Fruit fly (Drosophila melanogaster) S2 (cell line): Measurements from ENCODE around the gene CG6465.

Source experiments
- CG8478 ChIP-seq: fragments of >200 bp; optimal IDR thresholded peaks from 2 replicates; lab custom pipeline; 2018
- CTCF ChIP-seq, 2 experiments: fragments of >200 bp; optimal IDR thresholded peaks; 2 replicates each; lab custom pipeline; 2018

DNA sequence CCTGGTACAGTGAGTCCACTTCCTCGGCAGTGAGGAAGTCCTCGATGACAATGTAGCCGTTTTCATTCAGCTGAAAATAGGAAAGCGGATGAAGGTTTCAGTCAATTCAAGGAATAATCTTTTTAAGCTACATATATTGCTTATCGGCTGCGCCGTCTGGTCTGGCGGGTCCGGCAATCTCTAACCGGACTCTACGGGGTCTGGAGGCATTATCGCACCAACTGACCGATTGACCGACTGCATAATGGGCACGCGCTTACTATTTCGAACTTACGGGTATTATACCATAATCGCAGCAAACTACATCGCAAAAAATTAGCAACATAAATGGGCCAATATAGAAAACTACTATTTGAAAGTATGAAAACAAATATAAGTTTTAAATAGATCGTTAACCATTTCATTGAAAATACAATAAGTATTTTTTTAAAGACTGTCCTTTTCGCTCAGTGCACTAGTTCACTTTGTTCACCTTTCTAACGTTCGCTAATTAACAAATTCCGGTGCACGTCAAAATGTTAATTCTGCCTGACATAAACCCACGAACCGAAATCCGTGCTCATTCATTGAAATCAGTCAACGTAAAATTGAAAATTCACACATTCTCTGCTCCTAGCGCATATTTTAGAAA, 2.0 kb upstream of the CG6465 start:
- TF ChIP-seq CTCF (optimal IDR thresholded peaks at IDR 0.05; lab: Kevin White, UChicago) (no peak), CG8478 (lab: Kevin White, UChicago) (no peak)
